Fruit fly (Drosophila melanogaster) S2 (cell line): ENCODE data around the gene PIG-S.

Source experiments
- CG8478 ChIP-seq: fragments of >200 bp; optimal IDR thresholded peaks from 2 replicates; lab custom pipeline; 2018
- CTCF ChIP-seq, 2 experiments: fragments of >200 bp; optimal IDR thresholded peaks; 2 replicates each; lab custom pipeline; 2018

DNA sequence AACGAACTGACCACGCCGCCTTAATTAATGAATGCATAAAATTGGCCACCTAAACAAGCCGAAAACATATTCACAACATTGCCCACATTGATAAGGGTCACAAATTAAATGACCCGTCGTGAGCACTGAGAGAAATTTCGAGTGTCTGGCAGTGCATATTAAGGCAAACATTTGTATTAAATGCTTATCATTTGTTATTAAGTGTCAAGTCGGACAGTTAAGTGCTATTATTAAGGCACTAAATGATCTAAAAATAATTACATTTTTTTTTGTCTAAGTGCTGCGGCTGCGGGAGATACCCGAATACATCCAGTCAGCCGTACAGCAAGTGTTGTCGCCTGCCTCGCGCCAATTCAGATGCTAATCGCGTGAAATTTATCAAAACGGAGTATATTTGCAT, 44.8 kb upstream of the PIG-S start:
- TF ChIP-seq CTCF (optimal IDR thresholded peaks at IDR 0.05; lab: Kevin White, UChicago) (no peak), CG8478 (lab: Kevin White, UChicago) (no peak)
